Fruit fly (Drosophila melanogaster) whole organism, prepupa: ENCODE data around the gene CG32847.

Experiments
- Blimp-1 ChIP-seq: fragments of 200-800 bp; sonication (Bioruptor generic); optimal IDR thresholded peaks from 3 replicates; lab custom pipeline; 2017; ENCODE audit warnings: missing biosample characterization, missing genetic modification characterization, mild to moderate bottlenecking, moderate library complexity, missing genetic modification reagents
- CG10631 ChIP-seq: fragments of 200-800 bp; sonication (Bioruptor generic); optimal IDR thresholded peaks from 2 replicates; lab custom pipeline; 2016; ENCODE audit warnings: missing biosample characterization, missing genetic modification characterization
- CG10669 ChIP-seq: fragments of 200-800 bp; sonication (Bioruptor generic); optimal IDR thresholded peaks from 3 replicates; lab custom pipeline; 2018; ENCODE audit warnings: missing biosample characterization, mild to moderate bottlenecking, missing genetic modification characterization, moderate library complexity
- CG11294 ChIP-seq: fragments of 200-800 bp; sonication (Bioruptor generic); IDR thresholded peaks from 2 replicates; pipeline ENCODE4 v1.3.6; 2022; ENCODE audit warnings: missing biosample characterization, missing genetic modification characterization
- CG11902 ChIP-seq: fragments of 200-800 bp; sonication (Bioruptor generic); optimal IDR thresholded peaks from 3 replicates; lab custom pipeline; 2016; ENCODE audit warnings: missing biosample characterization, missing genetic modification characterization
- CG15336 ChIP-seq: fragments of 200-800 bp; sonication (Bioruptor generic); IDR thresholded peaks from 2 replicates; pipeline ENCODE4 v1.3.6; 2022; ENCODE audit warnings: missing biosample characterization, missing genetic modification characterization
- CG1621 ChIP-seq: fragments of 200-800 bp; sonication (Bioruptor generic); optimal IDR thresholded peaks from 3 replicates; lab custom pipeline; 2018; ENCODE audit warnings: missing biosample characterization, mild to moderate bottlenecking, missing genetic modification characterization
- CG16779 ChIP-seq: fragments of 200-800 bp; sonication (Bioruptor generic); optimal IDR thresholded peaks from 3 replicates; lab custom pipeline; 2017; ENCODE audit warnings: missing biosample characterization, mild to moderate bottlenecking, missing genetic modification characterization
- CG3032 ChIP-seq: fragments of 200-800 bp; optimal IDR thresholded peaks from 2 replicates; lab custom pipeline; 2019; ENCODE audit warnings: missing biosample characterization, mild to moderate bottlenecking, missing genetic modification characterization, moderate library complexity
- CG31627 ChIP-seq: fragments of 200-800 bp; sonication (Bioruptor generic); optimal IDR thresholded peaks from 3 replicates; lab custom pipeline; 2016; ENCODE audit warnings: missing biosample characterization, missing genetic modification characterization
- CG32006 ChIP-seq: fragments of 200-800 bp; sonication (Bioruptor generic); optimal IDR thresholded peaks from 3 replicates; lab custom pipeline; 2017; ENCODE audit warnings: missing biosample characterization, mild to moderate bottlenecking, missing genetic modification characterization
- CG34406 ChIP-seq: fragments of 200-800 bp; sonication (Bioruptor generic); optimal IDR thresholded peaks from 3 replicates; lab custom pipeline; 2016; ENCODE audit warnings: missing biosample characterization, missing genetic modification characterization
- CG3919 ChIP-seq: fragments of 200-800 bp; sonication (Bioruptor generic); optimal IDR thresholded peaks from 3 replicates; lab custom pipeline; 2016; ENCODE audit warnings: missing biosample characterization, missing genetic modification characterization
- CG6276 ChIP-seq: fragments of 200-800 bp; sonication (Bioruptor generic); optimal IDR thresholded peaks from 2 replicates; lab custom pipeline; 2017; ENCODE audit warnings: missing biosample characterization, mild to moderate bottlenecking, missing genetic modification characterization
- CG6792 ChIP-seq: fragments of 200-800 bp; sonication (Bioruptor generic); optimal IDR thresholded peaks from 3 replicates; lab custom pipeline; 2016; ENCODE audit warnings: missing biosample characterization, missing genetic modification characterization
- CG6808 ChIP-seq: fragments of 200-800 bp; sonication (Bioruptor generic); optimal IDR thresholded peaks from 3 replicates; lab custom pipeline; 2017; ENCODE audit warnings: missing biosample characterization, missing genetic modification characterization, mild to moderate bottlenecking, moderate library complexity, missing genetic modification reagents
- CG8319 ChIP-seq: fragments of 200-800 bp; sonication (Bioruptor generic); optimal IDR thresholded peaks from 3 replicates; lab custom pipeline; 2016; ENCODE audit warnings: missing biosample characterization, missing genetic modification characterization
- CG8632 ChIP-seq: fragments of 200-800 bp; sonication (Bioruptor generic); optimal IDR thresholded peaks from 3 replicates; lab custom pipeline; 2016; ENCODE audit warnings: missing biosample characterization, missing genetic modification characterization
- CG9139 ChIP-seq: fragments of 200-800 bp; sonication (Bioruptor generic); optimal IDR thresholded peaks from 3 replicates; lab custom pipeline; 2017; ENCODE audit warnings: missing biosample characterization, mild to moderate bottlenecking, missing genetic modification characterization
- Eip75B ChIP-seq: fragments of 200-800 bp; sonication (Bioruptor generic); optimal IDR thresholded peaks from 3 replicates; lab custom pipeline; 2016; ENCODE audit warnings: missing biosample characterization, missing genetic modification characterization
- Eip78C ChIP-seq: fragments of 200-800 bp; sonication (Bioruptor generic); peaks from one replicate; lab custom pipeline; 2016; ENCODE audit warnings: missing biosample characterization, missing genetic modification characterization
- Eip93F ChIP-seq: fragments of 200-800 bp; sonication (Bioruptor generic); optimal IDR thresholded peaks from 2 replicates; lab custom pipeline; 2016; ENCODE audit warnings: missing biosample characterization, mild to moderate bottlenecking, missing genetic modification characterization
- Ets21C ChIP-seq: fragments of 200-800 bp; sonication (Bioruptor generic); optimal IDR thresholded peaks from 3 replicates; lab custom pipeline; 2016; ENCODE audit warnings: missing biosample characterization, missing genetic modification characterization
- Ets96B ChIP-seq: fragments of 200-800 bp; optimal IDR thresholded peaks from 2 replicates; lab custom pipeline; 2019; ENCODE audit warnings: missing biosample characterization, mild to moderate bottlenecking, missing genetic modification characterization, moderate library complexity
- Hr38 ChIP-seq: sonication (Bioruptor generic); optimal IDR thresholded peaks from 2 replicates; lab custom pipeline; 2016; ENCODE audit warnings: missing biosample characterization, missing genetic modification characterization
- Hr39 ChIP-seq: fragments of 200-800 bp; sonication (Bioruptor generic); optimal IDR thresholded peaks from 2 replicates; lab custom pipeline; 2016; ENCODE audit warnings: missing biosample characterization, missing genetic modification characterization
- Lpt ChIP-seq: fragments of 200-800 bp; sonication (Bioruptor generic); optimal IDR thresholded peaks from 3 replicates; lab custom pipeline; 2016; ENCODE audit warnings: missing biosample characterization, missing genetic modification characterization
- Met ChIP-seq: fragments of 200-800 bp; sonication (Bioruptor generic); optimal IDR thresholded peaks from 3 replicates; lab custom pipeline; 2016; ENCODE audit warnings: missing biosample characterization, missing genetic modification characterization
- OdsH ChIP-seq: fragments of 200-800 bp; sonication (Bioruptor generic); optimal IDR thresholded peaks from 3 replicates; lab custom pipeline; 2016; ENCODE audit warnings: missing biosample characterization, missing genetic modification characterization
- Sox14 ChIP-seq: fragments of 200-800 bp; sonication (Bioruptor generic); optimal IDR thresholded peaks from 3 replicates; lab custom pipeline; 2016; ENCODE audit warnings: missing biosample characterization, missing genetic modification characterization
- achi ChIP-seq: fragments of 200-800 bp; sonication (Bioruptor generic); optimal IDR thresholded peaks from 3 replicates; lab custom pipeline; 2016; ENCODE audit warnings: missing biosample characterization, missing genetic modification characterization
- acj6 ChIP-seq: fragments of 200-800 bp; sonication (Bioruptor generic); optimal IDR thresholded peaks from 3 replicates; lab custom pipeline; 2016; ENCODE audit warnings: missing biosample characterization, missing genetic modification characterization
- dac ChIP-seq: fragments of 200-800 bp; sonication (Bioruptor generic); optimal IDR thresholded peaks from 2 replicates; lab custom pipeline; 2017; ENCODE audit warnings: missing biosample characterization, mild to moderate bottlenecking, missing genetic modification characterization
- dsx ChIP-seq: fragments of 200-800 bp; optimal IDR thresholded peaks from 3 replicates; lab custom pipeline; 2019; ENCODE audit warnings: missing biosample characterization, mild to moderate bottlenecking, missing genetic modification characterization, moderate library complexity; ENCODE audit not compliant: poor library complexity, severe bottlenecking
- esn ChIP-seq: fragments of 200-800 bp; sonication (Bioruptor generic); optimal IDR thresholded peaks from 2 replicates; lab custom pipeline; 2016; ENCODE audit warnings: missing biosample characterization, mild to moderate bottlenecking, missing genetic modification characterization, moderate library complexity
- fd59A ChIP-seq: fragments of 200-800 bp; sonication (Bioruptor generic); optimal IDR thresholded peaks from 2 replicates; lab custom pipeline; 2017; ENCODE audit warnings: missing biosample characterization, mild to moderate bottlenecking, missing genetic modification characterization, missing genetic modification reagents
- fd85E ChIP-seq: fragments of 200-800 bp; sonication (Bioruptor generic); optimal IDR thresholded peaks from 3 replicates; lab custom pipeline; 2016; ENCODE audit warnings: missing biosample characterization, missing genetic modification characterization
- lz ChIP-seq: fragments of 200-800 bp; sonication (Bioruptor generic); optimal IDR thresholded peaks from 3 replicates; lab custom pipeline; 2016; ENCODE audit warnings: missing biosample characterization, missing genetic modification characterization
- net ChIP-seq: fragments of 200-800 bp; sonication (Bioruptor generic); optimal IDR thresholded peaks from 3 replicates; lab custom pipeline; 2016; ENCODE audit warnings: missing biosample characterization, missing genetic modification characterization
- pdm3 ChIP-seq: fragments of 200-800 bp; sonication (Bioruptor generic); optimal IDR thresholded peaks from 3 replicates; lab custom pipeline; 2016; ENCODE audit warnings: missing biosample characterization, missing genetic modification characterization
- salr ChIP-seq, 2 experiments: fragments of 200-800 bp; sonication (Bioruptor generic); optimal IDR thresholded peaks; 3 replicates each; lab custom pipeline; 2016 to 2018; ENCODE audit warnings: missing biosample characterization in 2 of 2, missing genetic modification characterization in 2 of 2, mild to moderate bottlenecking in 1 of 2
- spab ChIP-seq: fragments of 200-800 bp; sonication (Bioruptor generic); optimal IDR thresholded peaks from 2 replicates; lab custom pipeline; 2017; ENCODE audit warnings: missing biosample characterization, mild to moderate bottlenecking, missing genetic modification characterization, missing genetic modification reagents
- ss ChIP-seq, 2 experiments: fragments of 200-800 bp; sonication (Bioruptor generic); optimal IDR thresholded peaks; 2 replicates in 1 of 2; 3 replicates in 1 of 2; lab custom pipeline; 2017 to 2018; ENCODE audit warnings: mild to moderate bottlenecking in 2 of 2, missing biosample characterization in 2 of 2, missing genetic modification characterization in 2 of 2, moderate library complexity in 1 of 2
- svp ChIP-seq: fragments of 200-800 bp; sonication (Bioruptor generic); peaks from one replicate; lab custom pipeline; 2016; ENCODE audit warnings: missing biosample characterization, missing genetic modification characterization
- vri ChIP-seq: fragments of 200-800 bp; sonication (Bioruptor generic); optimal IDR thresholded peaks from 3 replicates; lab custom pipeline; 2016; ENCODE audit warnings: missing biosample characterization, mild to moderate bottlenecking, missing genetic modification characterization

Gene CG32847

dm6 chr3L:15094589-15095288 is 26.6 kb upstream of the CG32847 start, which contains the start of the genes sstn, Plp and GlyRS:
TSS of gene sstn (minus strand) at chr3L:15094719.
TSS of gene Plp (minus strand) at chr3L:15094724.
TSS of gene GlyRS (plus strand) at chr3L:15095142.
- TF ChIP-seq CG10669 (no peak), CG10631 (peak; percentile 55), CG6276 (GFP tag; lab: Kevin White, UChicago) (no peak), Ets96B (tag; lab: Kevin White, UChicago) (peak; percentile 28), CG11902 (GFP tag; lab: Kevin White, UChicago) (no peak), CG6808 (no peak), Ets21C (GFP tag; lab: Kevin White, UChicago) (no peak), CG8632 (GFP tag; lab: Kevin White, UChicago) (peak; percentile 28), dsx (GFP tag; lab: Kevin White, UChicago) (peak; percentile 41), CG3919 (GFP tag; lab: Kevin White, UChicago) (peak; percentile 18), net (GFP tag; lab: Kevin White, UChicago) (peak; percentile 11), esn (GFP tag; lab: Kevin White, UChicago) (peak; percentile 20), CG1621 (tag; lab: Kevin White, UChicago) (no peak), salr (GFP tag; optimal IDR thresholded peaks at IDR 0.05; lab: Kevin White, UChicago) (peak in 1 of 2 experiments; percentile 19), Lpt (GFP tag; lab: Kevin White, UChicago) (no peak), CG32006 (GFP tag; lab: Kevin White, UChicago) (peak; percentile 45), CG31627 (GFP tag; lab: Kevin White, UChicago) (no peak), Eip78C (GFP tag; lab: Kevin White, UChicago) (peak; percentile 57), CG8319 (no peak), Eip93F (peak; percentile 19), CG9139 (GFP tag; lab: Kevin White, UChicago) (no peak), CG34406 (peak; percentile 26), fd85E (no peak), Hr38 (GFP tag; lab: Kevin White, UChicago) (no peak), lz (GFP tag; lab: Kevin White, UChicago) (peak; percentile 0), CG11294 (GFP tag; lab: Robert Waterston, UW) (no peak), acj6 (peak; percentile 36), spab (no peak), dac (GFP tag; lab: Kevin White, UChicago) (no peak), CG15336 (GFP tag; lab: Robert Waterston, UW) (0 out of 2 replicates have a peak, but pooled peaks have one; percentile 23), vri (peak; percentile 24), CG3032 (tag; lab: Kevin White, UChicago) (peak; percentile 33), Hr39 (GFP tag; lab: Kevin White, UChicago) (no peak), ss (GFP tag; optimal IDR thresholded peaks at IDR 0.05; lab: Kevin White, UChicago) (peak in 1 of 2 experiments; percentile 33), svp (GFP tag; lab: Kevin White, UChicago) (peak; percentile 60), Eip75B (peak; percentile 12), OdsH (peak; percentile 41), CG16779 (peak; percentile 0), achi (GFP tag; lab: Kevin White, UChicago) (peak; percentile 33), CG6792 (GFP tag; lab: Kevin White, UChicago) (peak; percentile 17), Met (peak; percentile 18), Sox14 (GFP tag; lab: Kevin White, UChicago) (no peak), pdm3 (GFP tag; lab: Kevin White, UChicago) (peak; percentile 29), Blimp-1 (GFP tag; lab: Kevin White, UChicago) (peak; percentile 33), fd59A (GFP tag; lab: Kevin White, UChicago) (peak; percentile 17)
